Fruit fly (Drosophila melanogaster) whole organism, adult: ENCODE measurements around the gene temp.

Experiments
- CG7045 ChIP-seq: fragments of 200-800 bp; sonication (Bioruptor generic); optimal IDR thresholded peaks from 2 replicates; lab custom pipeline; 2017; ENCODE audit warnings: missing biosample characterization, mild to moderate bottlenecking, missing genetic modification characterization
- Clk ChIP-seq: fragments of 200-800 bp; sonication (Bioruptor generic); optimal IDR thresholded peaks from 2 replicates; lab custom pipeline; 2017; ENCODE audit warnings: missing biosample characterization, missing genetic modification characterization
- kay ChIP-seq: fragments of 200-800 bp; sonication (Bioruptor generic); peaks from one replicate; lab custom pipeline; 2016; ENCODE audit warnings: missing biosample characterization, missing genetic modification characterization, borderline replicate concordance
- ovo ChIP-seq: fragments of 200-800 bp; sonication (Bioruptor generic); optimal IDR thresholded peaks from 2 replicates; lab custom pipeline; 2016; ENCODE audit warnings: missing biosample characterization, missing genetic modification characterization
- pad ChIP-seq: fragments of 200-800 bp; sonication (Bioruptor generic); optimal IDR thresholded peaks from 3 replicates; lab custom pipeline; 2017; ENCODE audit warnings: missing biosample characterization, missing genetic modification characterization, mild to moderate bottlenecking, moderate library complexity, missing genetic modification reagents

DNA sequence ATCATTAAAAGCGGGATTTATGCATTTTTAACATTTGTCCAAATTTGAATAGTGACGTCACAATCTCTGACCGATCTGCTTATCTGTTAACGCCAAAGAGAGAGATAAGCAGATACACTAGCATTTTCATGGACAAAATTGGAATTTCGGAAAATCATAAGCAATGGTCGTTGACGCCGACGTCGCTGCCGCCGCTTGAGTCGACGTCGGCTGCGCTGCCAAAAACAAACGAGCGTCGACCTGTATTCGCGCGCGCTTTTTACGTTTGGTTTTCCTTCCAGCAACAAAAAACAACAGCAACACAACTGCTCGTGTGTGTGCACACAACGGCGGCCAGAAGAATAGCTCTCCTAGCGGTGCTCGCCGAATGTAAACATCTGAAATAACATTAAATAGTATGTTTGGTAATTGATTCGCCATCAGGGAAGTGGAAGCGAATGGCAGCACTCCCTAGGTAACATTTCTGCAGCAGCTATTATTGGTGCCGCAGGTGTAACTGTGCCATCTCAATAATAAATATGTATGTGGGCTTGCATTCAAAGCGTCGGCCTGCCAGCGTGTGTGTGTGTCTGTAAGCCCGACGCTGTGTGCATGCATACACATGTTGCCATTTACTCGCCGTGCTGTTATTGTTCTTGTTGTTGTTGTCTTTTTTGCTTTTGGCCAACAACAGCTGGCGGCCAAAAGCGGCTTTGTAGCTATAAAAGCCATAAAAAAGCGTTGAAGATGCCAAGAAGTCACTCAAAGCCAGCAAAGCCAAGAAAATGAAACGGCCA lies 38.2 kb upstream of the temp start:
- TF ChIP-seq Clk (peak; percentile 76), CG7045 (GFP tag; lab: Kevin White, UChicago) (peak; percentile 85), ovo (GFP tag; lab: Kevin White, UChicago) (peak; percentile 63), kay (GFP tag; lab: Kevin White, UChicago) (no peak), pad (peak; percentile 77)
